Worm (Caenorhabditis elegans) whole organism, early embryonic: Measurements from ENCODE around the gene lron-10.

Source experiments
- B0310.2 ChIP-seq: sonication (generic microtip); optimal IDR thresholded peaks from 2 replicates; lab custom pipeline; 2016; ENCODE audit warnings: mild to moderate bottlenecking, missing genetic modification characterization, missing compliant biosample characterization
- F13C5.2 ChIP-seq: sonication (generic microtip); optimal IDR thresholded peaks from 2 replicates; lab custom pipeline; 2017; ENCODE audit warnings: mild to moderate bottlenecking, missing genetic modification characterization, inconsistent platforms, missing compliant biosample characterization
- aly-1 ChIP-seq: sonication (generic microtip); optimal IDR thresholded peaks from 2 replicates; lab custom pipeline; 2016; ENCODE audit warnings: missing genetic modification characterization, missing compliant biosample characterization
- ama-1 ChIP-seq: fragments of 150-350 bp; optimal IDR thresholded peaks from 2 replicates; lab custom pipeline; 2014
- ceh-13 ChIP-seq: fragments of 200-800 bp; sonication (Bioruptor generic); optimal IDR thresholded peaks from 2 replicates; lab custom pipeline; 2018; ENCODE audit warnings: mild to moderate bottlenecking, missing genetic modification characterization, missing compliant biosample characterization
- ceh-36 ChIP-seq: sonication (generic microtip); optimal IDR thresholded peaks from 2 replicates; lab custom pipeline; 2016; ENCODE audit warnings: missing genetic modification characterization, inconsistent platforms, missing compliant biosample characterization
- ets-7 ChIP-seq: sonication (generic microtip); optimal IDR thresholded peaks from 2 replicates; lab custom pipeline; 2016; ENCODE audit warnings: missing genotype, missing genetic modification characterization, missing compliant biosample characterization
- flt-1 ChIP-seq: fragments of 200-800 bp; sonication (Bioruptor generic); IDR thresholded peaks from 2 replicates; pipeline ENCODE4 v1.3.6; 2022; ENCODE audit warnings: missing genetic modification characterization, missing compliant biosample characterization
- hmbx-1 ChIP-seq: sonication (generic microtip); optimal IDR thresholded peaks from 2 replicates; lab custom pipeline; 2016; ENCODE audit warnings: mild to moderate bottlenecking, missing genetic modification characterization, missing compliant biosample characterization
- hmg-4 ChIP-seq: fragments of 200-800 bp; sonication (Bioruptor generic); optimal IDR thresholded peaks from 2 replicates; lab custom pipeline; 2018; ENCODE audit warnings: mild to moderate bottlenecking, missing genetic modification characterization, missing compliant biosample characterization
- hnd-1 ChIP-seq: sonication (generic microtip); optimal IDR thresholded peaks from 2 replicates; lab custom pipeline; 2016; ENCODE audit warnings: missing genetic modification characterization, missing compliant biosample characterization
- pes-1 ChIP-seq: fragments of 200-800 bp; sonication (Bioruptor generic); IDR thresholded peaks from 2 replicates; pipeline ENCODE4 v1.3.6; 2022; ENCODE audit warnings: missing genetic modification reagents, missing genetic modification characterization, missing compliant biosample characterization
- scrt-1 ChIP-seq: fragments of 200-800 bp; sonication (Bioruptor generic); IDR thresholded peaks from 2 replicates; pipeline ENCODE4 v1.3.6; 2022; ENCODE audit warnings: missing genetic modification characterization, missing compliant biosample characterization
- sea-1 ChIP-seq: fragments of 200-800 bp; sonication (Bioruptor generic); conservative IDR thresholded peaks from 2 replicates; pipeline ENCODE4 v1.3.6; 2022; ENCODE audit warnings: missing genetic modification characterization, missing compliant biosample characterization
- tbx-11 ChIP-seq: fragments of 200-800 bp; sonication (Bioruptor generic); IDR thresholded peaks from 2 replicates; pipeline ENCODE4 v1.3.6; 2022; ENCODE audit warnings: missing genetic modification characterization, missing compliant biosample characterization
- tbx-37 ChIP-seq: fragments of 200-800 bp; sonication (Bioruptor generic); conservative IDR thresholded peaks from 2 replicates; pipeline ENCODE4 v1.3.6; 2022; ENCODE audit warnings: missing genetic modification reagents, missing genetic modification characterization, missing compliant biosample characterization
- tra-4 ChIP-seq: sonication (generic microtip); optimal IDR thresholded peaks from 2 replicates; lab custom pipeline; 2017; ENCODE audit warnings: missing genetic modification characterization, missing compliant biosample characterization

The lron-10 gene

DNA sequence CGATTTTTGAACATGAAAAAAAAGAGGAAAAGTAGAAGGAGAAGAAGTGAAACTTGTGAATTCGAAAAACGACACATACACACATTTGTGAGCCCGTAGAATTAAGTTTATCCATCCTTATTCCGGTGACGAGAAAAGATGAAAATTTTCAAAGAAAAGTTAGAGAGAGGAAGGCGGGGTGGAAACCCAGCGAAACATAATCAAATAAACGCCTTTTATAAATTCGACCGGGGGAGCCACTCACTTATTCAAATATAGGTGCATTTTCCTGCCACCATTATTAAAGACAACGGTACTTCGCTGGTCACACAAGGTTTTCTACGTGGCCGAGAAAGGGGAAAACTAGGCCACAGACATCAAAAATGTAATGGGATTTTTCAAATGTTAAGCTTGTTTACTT is 37.7 kb downstream of the lron-10 start:
- TF ChIP-seq tbx-11 (GFP tag; lab: Robert Waterston, UW) (no peak), tbx-37 (0 out of 2 replicates have a peak, but pooled peaks have one; percentile 12)

DNA sequence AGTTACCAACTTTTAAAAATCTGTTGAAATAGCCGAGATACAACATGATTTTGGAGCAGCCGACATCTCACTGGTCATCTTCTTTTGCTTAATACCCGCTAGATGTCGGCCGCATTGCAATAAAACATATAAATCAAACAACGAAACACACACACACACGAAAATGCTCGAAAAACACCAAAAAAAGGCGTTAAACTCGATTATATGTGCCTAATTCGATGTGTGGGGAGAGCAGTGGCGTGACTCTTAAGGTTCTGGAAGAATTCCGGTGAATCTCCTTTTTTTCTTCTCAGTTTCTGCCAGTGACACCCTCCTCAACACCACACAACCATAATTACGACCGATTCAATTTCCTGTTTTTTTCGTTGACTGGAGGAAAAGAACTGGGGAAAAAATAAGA is 41.0 kb downstream of the lron-10 start:
- TF ChIP-seq F13C5.2 (tag; lab: Kevin White, UChicago) (no peak), hmbx-1 (tag; lab: Kevin White, UChicago) (no peak), sea-1 (no peak), pes-1 (no peak), hmg-4 (GFP tag; lab: Kevin White, UChicago) (no peak), hnd-1 (no peak), ama-1 (lab: Kevin White, UChicago) (no peak), tbx-11 (GFP tag; lab: Robert Waterston, UW) (no peak), flt-1 (GFP tag; lab: Robert Waterston, UW) (no peak), ceh-36 (no peak), tra-4 (tag; lab: Kevin White, UChicago) (no peak), ceh-13 (GFP tag; lab: Kevin White, UChicago) (no peak), ets-7 (tag; lab: Kevin White, UChicago) (no peak), tbx-37 (no peak), scrt-1 (GFP tag; lab: Robert Waterston, UW) (no peak)

DNA sequence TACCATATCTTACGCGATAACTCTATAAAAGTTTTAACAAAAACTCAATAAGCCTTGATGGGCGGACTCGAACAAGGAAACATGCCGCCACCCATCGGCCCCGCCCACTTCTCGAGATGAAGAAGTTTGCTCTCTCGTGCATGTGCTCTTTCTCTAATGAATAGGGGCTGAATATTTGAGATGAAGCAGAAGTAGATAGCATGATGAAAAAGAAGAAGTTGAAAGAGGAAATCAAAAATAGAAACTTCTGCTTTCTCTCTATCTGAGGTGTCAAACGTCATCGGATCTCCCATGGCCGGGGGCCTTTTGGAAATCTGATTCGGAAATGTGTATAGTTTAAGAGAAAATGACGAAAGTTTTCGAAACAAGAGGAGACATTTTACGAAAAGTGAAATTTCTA is 42.3 kb downstream of the lron-10 start:
- TF ChIP-seq hmg-4 (GFP tag; lab: Kevin White, UChicago) (no peak), aly-1 (tag; lab: Kevin White, UChicago) (no peak), flt-1 (GFP tag; lab: Robert Waterston, UW) (no peak), hnd-1 (no peak), ama-1 (lab: Kevin White, UChicago) (no peak), F13C5.2 (tag; lab: Kevin White, UChicago) (no peak), tra-4 (tag; lab: Kevin White, UChicago) (no peak), scrt-1 (GFP tag; lab: Robert Waterston, UW) (no peak), sea-1 (no peak), tbx-11 (GFP tag; lab: Robert Waterston, UW) (no peak), pes-1 (no peak), ets-7 (tag; lab: Kevin White, UChicago) (no peak), ceh-36 (no peak), ceh-13 (GFP tag; lab: Kevin White, UChicago) (no peak)

DNA sequence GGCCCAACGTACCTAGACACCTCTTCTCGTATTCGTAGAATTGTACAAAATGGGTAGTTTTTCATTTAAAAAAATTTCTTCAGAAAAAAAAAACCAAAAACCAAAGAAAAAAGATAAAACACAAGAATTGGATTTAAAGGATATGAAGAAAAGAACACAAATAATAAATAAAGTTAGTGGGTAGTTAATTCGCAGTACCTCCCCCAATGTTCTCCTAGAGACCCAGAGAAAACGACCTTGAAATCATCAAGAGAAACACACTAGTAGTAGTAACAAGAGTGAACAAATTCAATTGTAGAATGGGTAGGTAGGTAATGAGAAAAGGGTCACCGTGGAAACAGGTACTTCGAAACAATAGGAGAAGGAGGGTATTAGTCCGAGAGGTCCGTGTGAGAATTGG is 43.4 kb downstream of the lron-10 start:
- TF ChIP-seq hmg-4 (GFP tag; lab: Kevin White, UChicago) (no peak), B0310.2 (no peak), hmbx-1 (tag; lab: Kevin White, UChicago) (no peak), flt-1 (GFP tag; lab: Robert Waterston, UW) (no peak), scrt-1 (GFP tag; lab: Robert Waterston, UW) (no peak), sea-1 (no peak), F13C5.2 (tag; lab: Kevin White, UChicago) (no peak), aly-1 (tag; lab: Kevin White, UChicago) (no peak), hnd-1 (no peak), ama-1 (lab: Kevin White, UChicago) (no peak), pes-1 (no peak), tra-4 (tag; lab: Kevin White, UChicago) (no peak), ceh-36 (no peak), ceh-13 (GFP tag; lab: Kevin White, UChicago) (no peak), ets-7 (tag; lab: Kevin White, UChicago) (no peak), tbx-37 (no peak), tbx-11 (GFP tag; lab: Robert Waterston, UW) (no peak)

- TF ChIP-seq ceh-36 = no peak
- TF ChIP-seq sea-1 = no peak
- TF ChIP-seq F13C5.2 (tag; lab: Kevin White, UChicago) = no peak
- TF ChIP-seq scrt-1 (GFP tag; lab: Robert Waterston, UW) = no peak
- no peak for TF ChIP-seq tra-4 (tag; lab: Kevin White, UChicago)
- TF ChIP-seq ceh-13 (GFP tag; lab: Kevin White, UChicago) = no peak
- no peak for TF ChIP-seq pes-1
- no peak for TF ChIP-seq tbx-11 (GFP tag; lab: Robert Waterston, UW)
- TF ChIP-seq aly-1 (tag; lab: Kevin White, UChicago) = no peak
- TF ChIP-seq ets-7 (tag; lab: Kevin White, UChicago) = no peak
- TF ChIP-seq flt-1 (GFP tag; lab: Robert Waterston, UW) = no peak
These were observed 45.8 kb downstream of the lron-10 start, which contains the start of gene Y45F3A.4 for ce11 chrIII:10575320-10575719. TSS of gene Y45F3A.4 (minus strand) at chrIII:10575420.

ce11 chrIII:10569246-10569645 is 51.9 kb downstream of the lron-10 start:
- TF ChIP-seq scrt-1 (GFP tag; lab: Robert Waterston, UW) = no peak
- TF ChIP-seq hmg-4 (GFP tag; lab: Kevin White, UChicago) = no peak
- no peak for TF ChIP-seq sea-1
- no peak for TF ChIP-seq B0310.2
- no peak for TF ChIP-seq ets-7 (tag; lab: Kevin White, UChicago)
